Fruit fly (Drosophila melanogaster): ENCODE measurements around the gene Bdbt.

Gene Bdbt

dm6 chr3R:21130050-21130449 lies 11.4 kb upstream of the Bdbt start, which contains the start of gene Ice2 (continued):
- TF ChIP-seq CG11560 (tag; IDR thresholded peaks at IDR 0.05) (no peak), CG10565 (GFP tag; optimal IDR thresholded peaks at IDR 0.05) (no peak), lab (GFP tag; optimal IDR thresholded peaks at IDR 0.05) (no peak), CG8290 (GFP tag; optimal IDR thresholded peaks at IDR 0.05) (no peak), CG8290 (tag; optimal IDR thresholded peaks at IDR 0.05) (no peak), CG6689 (GFP tag; IDR thresholded peaks at IDR 0.05) (no peak), sna (GFP tag; IDR thresholded peaks at IDR 0.05; ENCODE audit: partially characterized antibody) (no peak), btn (GFP tag; optimal IDR thresholded peaks at IDR 0.05) (no peak), gcm (GFP tag; optimal IDR thresholded peaks at IDR 0.05) (no peak), sens (GFP tag) (peak; percentile 74), wdn (GFP tag; IDR thresholded peaks at IDR 0.05) (no peak), Side (GFP tag; optimal IDR thresholded peaks at IDR 0.05) (no peak), CG13287 (GFP tag; IDR thresholded peaks at IDR 0.05; ENCODE audit: partially characterized antibody) (peak; percentile 66), odd (GFP tag; optimal IDR thresholded peaks at IDR 0.05) (no peak), CG17328 (GFP tag; IDR thresholded peaks at IDR 0.05) (no peak), dan (GFP tag; IDR thresholded peaks at IDR 0.05) (no peak), CG6175 (GFP tag; IDR thresholded peaks at IDR 0.05) (no peak), CG4282 (GFP tag; optimal IDR thresholded peaks at IDR 0.05) (no peak), Awh (GFP tag; IDR thresholded peaks at IDR 0.05) (no peak), CG8089 (GFP tag; optimal IDR thresholded peaks at IDR 0.05) (no peak), aop (GFP tag; IDR thresholded peaks at IDR 0.05) (no peak), CG2889 (GFP tag; IDR thresholded peaks at IDR 0.05) (no peak), eyg (GFP tag; optimal IDR thresholded peaks at IDR 0.05) (no peak), Trl (optimal IDR thresholded peaks at IDR 0.05) (no peak), Trl (GFP tag; optimal IDR thresholded peaks at IDR 0.05) (no peak), CG7745 (tag; optimal IDR thresholded peaks at IDR 0.05) (no peak), ara (GFP tag; IDR thresholded peaks at IDR 0.05) (no peak), jigr1 (GFP tag; IDR thresholded peaks at IDR 0.05) (no peak), CG18764 (GFP tag; optimal IDR thresholded peaks at IDR 0.05) (peak; percentile 99), Dad (GFP tag; optimal IDR thresholded peaks at IDR 0.05) (no peak), CG14667 (GFP tag; IDR thresholded peaks at IDR 0.05) (no peak), CG31224 (GFP tag; IDR thresholded peaks at IDR 0.05) (no peak), crc (GFP tag; optimal IDR thresholded peaks at IDR 0.05) (no peak), bbx (GFP tag; IDR thresholded peaks at IDR 0.05; ENCODE audit: partially characterized antibody) (peak; percentile 38; the same call in 1 of the 2 replicates), Blimp-1 (GFP tag; optimal IDR thresholded peaks at IDR 0.05) (no peak), CG8924 (tag; optimal IDR thresholded peaks at IDR 0.05) (no peak), Mad (GFP tag; optimal IDR thresholded peaks at IDR 0.05) (no peak), Drgx (GFP tag; IDR thresholded peaks at IDR 0.05) (no peak), CG17385 (GFP tag; optimal IDR thresholded peaks at IDR 0.05) (no peak), Dll (GFP tag; IDR thresholded peaks at IDR 0.05; ENCODE audit: partially characterized antibody) (peak; percentile 42; the same call in 1 of the 4 replicates), twi (tag; optimal IDR thresholded peaks at IDR 0.05) (no peak), ken (GFP tag; IDR thresholded peaks at IDR 0.05) (no peak), CG6813 (GFP tag; optimal IDR thresholded peaks at IDR 0.05) (no peak), rib (GFP tag; IDR thresholded peaks at IDR 0.05) (no peak), Hmr (GFP tag; optimal IDR thresholded peaks at IDR 0.05) (no peak), Ssrp (tag; optimal IDR thresholded peaks at IDR 0.05) (no peak), Sox102F (GFP tag; optimal IDR thresholded peaks at IDR 0.05) (no peak), CG2120 (GFP tag; optimal IDR thresholded peaks at IDR 0.05) (peak; percentile 3), repo (GFP tag; optimal IDR thresholded peaks at IDR 0.05) (no peak), CG33557 (GFP tag; optimal IDR thresholded peaks at IDR 0.05) (no peak), CG4820 (GFP tag; optimal IDR thresholded peaks at IDR 0.05) (no peak), CG3281 (GFP tag; optimal IDR thresholded peaks at IDR 0.05) (no peak), CG5245 (GFP tag; optimal IDR thresholded peaks at IDR 0.05) (no peak), ssp (GFP tag; IDR thresholded peaks at IDR 0.05) (no peak)
